Fruit fly (Drosophila melanogaster): Measurements from ENCODE around the gene Rpt2.

Rpt2 gene

DNA sequence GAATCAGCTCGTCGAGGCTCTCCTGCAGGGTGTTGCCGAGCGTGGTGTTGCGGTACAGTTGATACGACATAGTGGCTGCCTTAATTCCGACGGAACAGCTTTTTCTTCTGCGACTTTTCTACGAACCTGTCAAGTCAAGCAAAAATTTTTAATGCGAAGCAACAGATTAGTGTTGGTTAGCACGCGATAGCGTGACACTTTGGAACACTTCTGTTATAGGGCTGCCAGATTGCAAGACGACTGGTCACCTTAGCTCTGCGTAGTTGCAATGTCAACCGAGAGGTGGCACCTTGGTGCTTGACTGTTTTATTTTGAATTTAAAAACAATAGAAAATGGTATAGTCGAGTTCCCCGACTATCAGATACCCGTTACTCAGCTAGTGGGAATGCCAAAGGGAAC lies 40.5 kb downstream of the Rpt2 start, which contains the start of gene TfIIA-S (continued):
- peak; percentile 30 for TF ChIP-seq cato (GFP tag; optimal IDR thresholded peaks at IDR 0.05; ENCODE audit: borderline replicate concordance)
- peak; percentile 91 for TF ChIP-seq CG4282 (GFP tag; optimal IDR thresholded peaks at IDR 0.05)
- peak; percentile 88 for TF ChIP-seq trem (tag; optimal IDR thresholded peaks at IDR 0.05)
- peak; percentile 90 for TF ChIP-seq HLH54F (GFP tag; optimal IDR thresholded peaks at IDR 0.05)
- TF ChIP-seq Nf-YC (tag; optimal IDR thresholded peaks at IDR 0.05): peak; percentile 56
- peak; percentile 54 for TF ChIP-seq CG9727 (GFP tag; optimal IDR thresholded peaks at IDR 0.05)
- peak; percentile 87 for TF ChIP-seq CHES-1-like (GFP tag; optimal IDR thresholded peaks at IDR 0.05)
- peak; percentile 76 for TF ChIP-seq MTF-1 (GFP tag; optimal IDR thresholded peaks at IDR 0.05; ENCODE audit: borderline replicate concordance)
- peak; percentile 55 for TF ChIP-seq CG31388 (GFP tag; optimal IDR thresholded peaks at IDR 0.05)
- TF ChIP-seq sima (GFP tag; optimal IDR thresholded peaks at IDR 0.05): peak; percentile 57
- TF ChIP-seq ERR (GFP tag; optimal IDR thresholded peaks at IDR 0.05): peak; percentile 86
- no peak for TF ChIP-seq h (optimal IDR thresholded peaks at IDR 0.05)
- TF ChIP-seq ewg (GFP tag; optimal IDR thresholded peaks at IDR 0.05): peak; percentile 55
- TF ChIP-seq chif (GFP tag; optimal IDR thresholded peaks at IDR 0.05): peak; percentile 73 to 77
- no peak for TF ChIP-seq CG14014 (GFP tag; IDR thresholded peaks at IDR 0.05)
- TF ChIP-seq da (GFP tag; optimal IDR thresholded peaks at IDR 0.05): peak; percentile 10
- no peak for TF ChIP-seq chm (GFP tag; IDR thresholded peaks at IDR 0.05)
- no peak for TF ChIP-seq HLH4C (GFP tag; IDR thresholded peaks at IDR 0.05; ENCODE audit: partially characterized antibody)
- peak; percentile 60 for TF ChIP-seq CG34376 (GFP tag; optimal IDR thresholded peaks at IDR 0.05)
- TF ChIP-seq CG12391 (tag; optimal IDR thresholded peaks at IDR 0.05): peak; percentile 72
- TF ChIP-seq ems (GFP tag; optimal IDR thresholded peaks at IDR 0.05): peak; percentile 78
- TF ChIP-seq NC2α (GFP tag; optimal IDR thresholded peaks at IDR 0.05): peak; percentile 75
- TF ChIP-seq jing (GFP tag; optimal IDR thresholded peaks at IDR 0.05): no peak
- peak; percentile 22 for TF ChIP-seq fd96Cb (tag; optimal IDR thresholded peaks at IDR 0.05)
- no peak for TF ChIP-seq gem (tag; optimal IDR thresholded peaks at IDR 0.05)
- no peak for TF ChIP-seq D19A (tag; optimal IDR thresholded peaks at IDR 0.05)
- no peak for TF ChIP-seq ci (GFP tag; IDR thresholded peaks at IDR 0.05)
- peak; percentile 85 for TF ChIP-seq CG17912 (GFP tag; optimal IDR thresholded peaks at IDR 0.05)
- no peak for TF ChIP-seq nerfin-2 (GFP tag; IDR thresholded peaks at IDR 0.05; ENCODE audit: partially characterized antibody)
- peak; percentile 64 for TF ChIP-seq trh (GFP tag; optimal IDR thresholded peaks at IDR 0.05)
- TF ChIP-seq Max (GFP tag; optimal IDR thresholded peaks at IDR 0.05): peak; percentile 69
- peak; percentile 78 for TF ChIP-seq CG17186 (GFP tag; optimal IDR thresholded peaks at IDR 0.05)
- TF ChIP-seq CG1647 (GFP tag; optimal IDR thresholded peaks at IDR 0.05): peak; percentile 86
- TF ChIP-seq CG30431 (GFP tag; optimal IDR thresholded peaks at IDR 0.05): peak; percentile 32
- peak; percentile 90 for TF ChIP-seq Xbp1 (GFP tag; optimal IDR thresholded peaks at IDR 0.05)
- peak; percentile 93 for TF ChIP-seq HmgD (GFP tag; optimal IDR thresholded peaks at IDR 0.05)
- TF ChIP-seq CG12744 (GFP tag; optimal IDR thresholded peaks at IDR 0.05): peak; percentile 69
- TF ChIP-seq CG9817 (tag; optimal IDR thresholded peaks at IDR 0.05): peak; percentile 76
- TF ChIP-seq CG9609 (GFP tag; optimal IDR thresholded peaks at IDR 0.05): peak; percentile 86
- peak; percentile 24 for TF ChIP-seq Nf-YB (GFP tag; optimal IDR thresholded peaks at IDR 0.05)
- peak in 1 of 2 experiments; percentile 49 for TF ChIP-seq bsh (GFP tag; optimal IDR thresholded peaks at IDR 0.05)
- peak; percentile 85 for TF ChIP-seq CG8290 (GFP tag; optimal IDR thresholded peaks at IDR 0.05)
- TF ChIP-seq CG8290 (tag; optimal IDR thresholded peaks at IDR 0.05): peak; percentile 62 to 96
- TF ChIP-seq pho (GFP tag; optimal IDR thresholded peaks at IDR 0.05): peak; percentile 80
- peak; percentile 34 for TF ChIP-seq Elba2 (GFP tag; optimal IDR thresholded peaks at IDR 0.05)
- peak; percentile 67 for TF ChIP-seq ash1 (GFP tag; optimal IDR thresholded peaks at IDR 0.05)
- peak; percentile 17 for TF ChIP-seq Hr39 (optimal IDR thresholded peaks at IDR 0.05)
- TF ChIP-seq pita (GFP tag; optimal IDR thresholded peaks at IDR 0.05): no peak
- TF ChIP-seq Dip3 (GFP tag; optimal IDR thresholded peaks at IDR 0.05): peak; percentile 88
- peak; percentile 55 for TF ChIP-seq zen (tag; optimal IDR thresholded peaks at IDR 0.05)
- no peak for TF ChIP-seq esg (GFP tag; conservative IDR thresholded peaks at IDR 0.05)
- peak; percentile 54 for TF ChIP-seq CG7556 (GFP tag; optimal IDR thresholded peaks at IDR 0.05)

Data from whole organism, embryonic.